Worm (Caenorhabditis elegans) whole organism, L4 larva: ENCODE measurements around the gene F22F7.2.

Experiments
- D1046.2 ChIP-seq: fragments of 200-800 bp; sonication (Bioruptor generic); IDR thresholded peaks from 2 replicates; pipeline ENCODE4 v1.3.6; 2022; ENCODE audit warnings: missing genetic modification characterization, missing compliant biosample characterization
- F26F4.8 ChIP-seq: fragments of 200-800 bp; sonication (Bioruptor generic); conservative IDR thresholded peaks from 2 replicates; pipeline ENCODE4 v1.3.6; 2022; ENCODE audit warnings: missing genetic modification characterization, missing compliant biosample characterization
- F37D6.2 ChIP-seq: sonication (generic microtip); optimal IDR thresholded peaks from 2 replicates; lab custom pipeline; 2016; ENCODE audit warnings: mild to moderate bottlenecking, missing genetic modification characterization, missing compliant biosample characterization
- F44E2.7 ChIP-seq: fragments of 200-800 bp; sonication (Bioruptor generic); IDR thresholded peaks from 2 replicates; pipeline ENCODE4 v2.1.2; 2022; ENCODE audit warnings: missing genetic modification characterization, missing compliant biosample characterization
- T20F7.1 ChIP-seq: fragments of 200-800 bp; sonication (Bioruptor generic); optimal IDR thresholded peaks from 2 replicates; lab custom pipeline; 2018; ENCODE audit warnings: mild to moderate bottlenecking, missing genetic modification characterization, missing compliant biosample characterization
- T26A8.4 ChIP-seq: fragments of 200-800 bp; sonication (Bioruptor generic); IDR thresholded peaks from 2 replicates; pipeline ENCODE4 v1.3.6; 2022; ENCODE audit warnings: missing genetic modification characterization, missing compliant biosample characterization
- Y75B8A.6 ChIP-seq: fragments of 200-800 bp; sonication (Bioruptor generic); IDR thresholded peaks from 2 replicates; pipeline ENCODE4 v1.3.6; 2022; ENCODE audit warnings: missing genetic modification reagents, missing genetic modification characterization, missing compliant biosample characterization
- ZK337.2 ChIP-seq: fragments of 200-800 bp; sonication (Bioruptor generic); IDR thresholded peaks from 2 replicates; pipeline ENCODE4 v1.3.6; 2022; ENCODE audit warnings: missing genetic modification reagents, missing genetic modification characterization, missing compliant biosample characterization
- aly-2 ChIP-seq: sonication (generic microtip); optimal IDR thresholded peaks from 2 replicates; lab custom pipeline; 2018; ENCODE audit warnings: missing biosample characterization, missing genetic modification characterization
- ceh-32 ChIP-seq: sonication (generic microtip); optimal IDR thresholded peaks from 2 replicates; lab custom pipeline; 2016; ENCODE audit warnings: mild to moderate bottlenecking, missing genetic modification characterization, missing compliant biosample characterization; ENCODE audit not compliant: poor library complexity
- ceh-44 ChIP-seq: fragments of 200-800 bp; sonication (Bioruptor generic); IDR thresholded peaks from 2 replicates; pipeline ENCODE4 v1.3.6; 2022; ENCODE audit warnings: missing genetic modification reagents, missing genetic modification characterization, missing compliant biosample characterization
- ceh-62 ChIP-seq: sonication (generic microtip); optimal IDR thresholded peaks from 2 replicates; lab custom pipeline; 2017; ENCODE audit warnings: missing biosample characterization, missing genetic modification characterization
- ceh-82 ChIP-seq: sonication (generic microtip); optimal IDR thresholded peaks from 2 replicates; lab custom pipeline; 2017; ENCODE audit warnings: missing biosample characterization, missing genetic modification characterization
- daf-12 ChIP-seq: fragments of 150-350 bp; optimal IDR thresholded peaks from 2 replicates; lab custom pipeline; 2014; ENCODE audit warnings: missing biosample characterization, missing genetic modification reagents, missing genetic modification characterization
- daf-16 ChIP-seq, 3 experiments: sonication (generic microtip); optimal IDR thresholded peaks; 2 replicates each; lab custom pipeline; 2016 to 2017; ENCODE audit warnings: missing genetic modification characterization in 3 of 3, missing genetic modification reagents in 3 of 3, mild to moderate bottlenecking in 2 of 3, missing compliant biosample characterization in 2 of 3, missing biosample characterization in 1 of 3, moderate library complexity in 1 of 3
- dmd-6 ChIP-seq: fragments of 200-800 bp; sonication (Bioruptor generic); IDR thresholded peaks from 2 replicates; pipeline ENCODE4 v1.3.6; 2022; ENCODE audit warnings: missing genetic modification reagents, missing genetic modification characterization, missing compliant biosample characterization
- dmd-9 ChIP-seq: fragments of 200-800 bp; sonication (Bioruptor generic); IDR thresholded peaks from 2 replicates; pipeline ENCODE4 v1.3.6; 2022; ENCODE audit warnings: missing genetic modification reagents, missing genetic modification characterization, missing compliant biosample characterization
- dpl-1 ChIP-seq: fragments of 150-350 bp; optimal IDR thresholded peaks from 2 replicates; lab custom pipeline; 2014; ENCODE audit warnings: missing biosample characterization, missing genetic modification reagents, missing genetic modification characterization
- egl-27 ChIP-seq: sonication (generic microtip); optimal IDR thresholded peaks from 3 replicates; lab custom pipeline; 2017; ENCODE audit warnings: missing biosample characterization, missing genetic modification reagents, missing genetic modification characterization
- hlh-30 ChIP-seq: sonication (generic microtip); optimal IDR thresholded peaks from 2 replicates; lab custom pipeline; 2017; ENCODE audit warnings: antibody characterized with exemption, mild to moderate bottlenecking, missing genetic modification characterization, missing compliant biosample characterization; ENCODE audit not compliant: insufficient read depth
- hmg-1.1 ChIP-seq: fragments of 200-800 bp; sonication (Bioruptor generic); IDR thresholded peaks from 2 replicates; pipeline ENCODE4 v1.3.6; 2022; ENCODE audit warnings: missing genetic modification reagents, missing genetic modification characterization, missing compliant biosample characterization
- lin-13 ChIP-seq: fragments of 150-350 bp; optimal IDR thresholded peaks from 2 replicates; lab custom pipeline; 2014; ENCODE audit warnings: missing biosample characterization, missing genetic modification reagents, missing genetic modification characterization
- lin-29 ChIP-seq: fragments of 200-800 bp; sonication (Bioruptor generic); IDR thresholded peaks from 2 replicates; pipeline ENCODE4 v1.3.6; 2022; ENCODE audit warnings: missing genetic modification reagents, missing genetic modification characterization, missing compliant biosample characterization
- lin-38 ChIP-seq: fragments of 200-800 bp; sonication (Bioruptor generic); IDR thresholded peaks from 2 replicates; pipeline ENCODE4 v1.3.6; 2022; ENCODE audit warnings: missing genetic modification reagents, missing genetic modification characterization, missing compliant biosample characterization
- lin-39 ChIP-seq: fragments of 150-350 bp; optimal IDR thresholded peaks from 2 replicates; lab custom pipeline; 2014; ENCODE audit warnings: missing biosample characterization, missing genetic modification reagents, missing genetic modification characterization
- lir-3 ChIP-seq: sonication (generic microtip); optimal IDR thresholded peaks from 2 replicates; lab custom pipeline; 2016; ENCODE audit warnings: mild to moderate bottlenecking, missing genetic modification characterization, missing compliant biosample characterization
- madf-5 ChIP-seq, 2 experiments: fragments of 200-800 bp; sonication (Bioruptor generic); IDR thresholded peaks; 2 replicates each; pipeline ENCODE4 v1.3.6; 2022; ENCODE audit warnings: missing compliant biosample characterization in 2 of 2, missing genetic modification characterization in 2 of 2
- mdl-1 ChIP-seq, 2 experiments: fragments of 150-350 bp in 1 of 2; sonication (generic microtip) in 1 of 2; optimal IDR thresholded peaks; 2 replicates each; lab custom pipeline; 2014 to 2017; ENCODE audit warnings: missing biosample characterization in 2 of 2, missing genetic modification characterization in 2 of 2
- mxl-3 ChIP-seq: fragments of 200-800 bp; sonication (Bioruptor generic); optimal IDR thresholded peaks from 2 replicates; lab custom pipeline; 2018; ENCODE audit warnings: mild to moderate bottlenecking, missing genetic modification characterization, missing compliant biosample characterization
- nhr-11 ChIP-seq: fragments of 150-350 bp; optimal IDR thresholded peaks from 2 replicates; lab custom pipeline; 2014; ENCODE audit warnings: missing biosample characterization, missing genetic modification characterization
- nhr-111 ChIP-seq: fragments of 200-800 bp; sonication (Bioruptor generic); optimal IDR thresholded peaks from 2 replicates; lab custom pipeline; 2018; ENCODE audit warnings: mild to moderate bottlenecking, missing genetic modification characterization, missing compliant biosample characterization
- nhr-28 ChIP-seq: fragments of 150-350 bp; optimal IDR thresholded peaks from 2 replicates; lab custom pipeline; 2014; ENCODE audit warnings: missing biosample characterization, missing genetic modification characterization
- nhr-42 ChIP-seq: fragments of 200-800 bp; sonication (Bioruptor generic); IDR thresholded peaks from 2 replicates; pipeline ENCODE4 v1.3.6; 2022; ENCODE audit warnings: missing genetic modification characterization, missing compliant biosample characterization
- nhr-6 ChIP-seq: fragments of 150-350 bp; optimal IDR thresholded peaks from 2 replicates; lab custom pipeline; 2014; ENCODE audit warnings: missing biosample characterization, missing genetic modification characterization
- set-16 ChIP-seq: fragments of 200-800 bp; sonication (Bioruptor generic); IDR thresholded peaks from 2 replicates; pipeline ENCODE4 v1.3.6; 2022; ENCODE audit warnings: missing genetic modification reagents, missing genetic modification characterization, missing compliant biosample characterization
- spr-3 ChIP-seq: fragments of 200-800 bp; sonication (Bioruptor generic); optimal IDR thresholded peaks from 2 replicates; lab custom pipeline; 2018; ENCODE audit warnings: mild to moderate bottlenecking, missing genetic modification characterization, missing compliant biosample characterization
- unc-39 ChIP-seq: sonication (generic microtip); optimal IDR thresholded peaks from 2 replicates; lab custom pipeline; 2017; ENCODE audit warnings: missing biosample characterization, missing genetic modification characterization
- unc-62 ChIP-seq, 3 experiments: fragments of 150-350 bp in 1 of 3; sonication (generic microtip); optimal IDR thresholded peaks in 2 of 3; peaks in 1 of 3; 1 replicate in 1 of 3; 2 replicates in 2 of 3; lab custom pipeline; 2014 to 2017; ENCODE audit warnings: missing biosample characterization in 3 of 3, missing genetic modification characterization in 3 of 3, missing genetic modification reagents in 3 of 3, missing genotype in 1 of 3
- vab-7 ChIP-seq: fragments of 200-800 bp; sonication (Bioruptor generic); IDR thresholded peaks from 2 replicates; pipeline ENCODE4 v1.3.6; 2022; ENCODE audit warnings: missing genetic modification reagents, missing genetic modification characterization, missing compliant biosample characterization
- zfp-3 ChIP-seq: fragments of 200-800 bp; sonication (Bioruptor generic); conservative IDR thresholded peaks from 2 replicates; pipeline ENCODE4 v1.3.6; 2022; ENCODE audit warnings: missing genetic modification reagents, missing genetic modification characterization, missing compliant biosample characterization
- zip-2 ChIP-seq: fragments of 150-350 bp; optimal IDR thresholded peaks from 2 replicates; lab custom pipeline; 2014; ENCODE audit warnings: missing biosample characterization, missing genetic modification characterization
- ztf-11 ChIP-seq: fragments of 150-350 bp; optimal IDR thresholded peaks from 2 replicates; lab custom pipeline; 2014; ENCODE audit warnings: missing biosample characterization, missing genetic modification characterization

The F22F7.2 gene

ce11 chrV:2151458-2151857, 28.9 kb downstream of the F22F7.2 start, which contains the start of gene srbc-24:
Gene srbc-24, plus strand, starts transcription at chrV:2151758.
- TF ChIP-seq hlh-30 (tag; lab: Kevin White, UChicago) (no peak), Y75B8A.6 (GFP tag; lab: Robert Waterston, UW) (no peak), dmd-9 (GFP tag; lab: Robert Waterston, UW) (no peak), zip-2 (tag; lab: Kevin White, UChicago) (no peak), F26F4.8 (no peak), unc-39 (tag; lab: Kevin White, UChicago) (no peak), nhr-111 (no peak), dmd-6 (no peak), vab-7 (GFP tag; lab: Robert Waterston, UW) (no peak), lin-39 (tag; lab: Kevin White, UChicago) (no peak), mxl-3 (GFP tag; lab: Kevin White, UChicago) (no peak), hmg-1.1 (no peak), D1046.2 (no peak), ZK337.2 (no peak)

ce11 chrV:2153274-2153673, 30.7 kb downstream of the F22F7.2 start, which contains the start of gene srbc-23:
Gene srbc-23, plus strand, starts transcription at chrV:2153574.
- no peak for TF ChIP-seq T20F7.1 (GFP tag; lab: Kevin White, UChicago)
- no peak for TF ChIP-seq dpl-1
- no peak for TF ChIP-seq lir-3
- TF ChIP-seq daf-12, result no peak
- no peak for TF ChIP-seq F44E2.7 (GFP tag; lab: Robert Waterston, UW)
- no peak for TF ChIP-seq ceh-44 (GFP tag; lab: Robert Waterston, UW)
- no peak for TF ChIP-seq unc-39 (tag; lab: Kevin White, UChicago)
- no peak for TF ChIP-seq nhr-6
- no peak for TF ChIP-seq nhr-28 (tag; lab: Kevin White, UChicago)
- no peak for TF ChIP-seq madf-5 (GFP tag; IDR thresholded peaks at IDR 0.05; lab: Robert Waterston, UW)
- no peak for TF ChIP-seq mdl-1 (tag; optimal IDR thresholded peaks at IDR 0.05; lab: Kevin White, UChicago)
- TF ChIP-seq lin-29 (GFP tag; lab: Robert Waterston, UW), result no peak
- no peak for TF ChIP-seq hmg-1.1
- TF ChIP-seq, all 104 proteins: peak for 0

- TF ChIP-seq spr-3 (GFP tag; lab: Kevin White, UChicago), result no peak
- TF ChIP-seq aly-2, result no peak
- no peak for TF ChIP-seq lin-38
- no peak for TF ChIP-seq unc-39 (tag; lab: Kevin White, UChicago)
- TF ChIP-seq egl-27 (tag; lab: Kevin White, UChicago), result no peak
- TF ChIP-seq F44E2.7 (GFP tag; lab: Robert Waterston, UW), result no peak
- TF ChIP-seq nhr-42 (GFP tag; lab: Robert Waterston, UW), result no peak
- TF ChIP-seq lir-3, result no peak
- no peak for TF ChIP-seq zfp-3
These were observed 32.6 kb downstream of the F22F7.2 start, which contains the start of gene srbc-21 for ce11 chrV:2155232-2155631. Gene srbc-21, plus strand, starts transcription at chrV:2155532.

ce11 chrV:2156830-2157229, 34.2 kb downstream of the F22F7.2 start, which contains the start of gene srbc-22:
Gene srbc-22, plus strand, starts transcription at chrV:2157130.
- TF ChIP-seq ztf-11 (tag; lab: Kevin White, UChicago), result no peak
- TF ChIP-seq daf-12, result no peak
- no peak for TF ChIP-seq ceh-82 (tag; lab: Kevin White, UChicago)
- TF ChIP-seq unc-62 (GFP tag; optimal IDR thresholded peaks at IDR 0.05 in 1 of 2; lab: Kevin White, UChicago), result no peak
- TF ChIP-seq unc-62 (tag; optimal IDR thresholded peaks at IDR 0.05; lab: Kevin White, UChicago), result no peak
- TF ChIP-seq ceh-32 (tag; lab: Kevin White, UChicago), result no peak
- TF ChIP-seq set-16 (GFP tag; lab: Robert Waterston, UW), result no peak
- no peak for TF ChIP-seq mxl-3 (GFP tag; lab: Kevin White, UChicago)
- no peak for TF ChIP-seq nhr-28 (tag; lab: Kevin White, UChicago)
- TF ChIP-seq lin-13 (GFP tag; lab: Kevin White, UChicago), result no peak
- TF ChIP-seq T26A8.4 (GFP tag; lab: Robert Waterston, UW), result no peak
- no peak for TF ChIP-seq unc-39 (tag; lab: Kevin White, UChicago)
- TF ChIP-seq ceh-62 (tag; lab: Kevin White, UChicago), result no peak
- no peak for TF ChIP-seq lin-38
- TF ChIP-seq daf-16 (GFP tag; optimal IDR thresholded peaks at IDR 0.05; lab: Kevin White, UChicago), result no peak
- TF ChIP-seq daf-16 (tag; optimal IDR thresholded peaks at IDR 0.05; lab: Kevin White, UChicago), result no peak
- TF ChIP-seq madf-5 (GFP tag; IDR thresholded peaks at IDR 0.05; lab: Robert Waterston, UW), result no peak
- TF ChIP-seq zip-2 (tag; lab: Kevin White, UChicago), result no peak
- TF ChIP-seq ceh-44 (GFP tag; lab: Robert Waterston, UW), result no peak
- no peak for TF ChIP-seq F37D6.2 (tag; lab: Kevin White, UChicago)
- no peak for TF ChIP-seq nhr-11
